Fruit fly (Drosophila melanogaster) whole organism: Measurements from ENCODE around the gene CG31827.
"Not testable (repeated sequence)": the region's sequence is repeated elsewhere in the genome, so short reads cannot be mapped to it uniquely, and the experiment has no call there.

Experiments
- CG8478 ChIP-seq: fragments of >200 bp; optimal IDR thresholded peaks from 2 replicates; lab custom pipeline; 2018; ENCODE audit warnings: inconsistent platforms
- Dll ChIP-seq: fragments of >200 bp; optimal IDR thresholded peaks from 2 replicates; lab custom pipeline; 2017

- not testable (repeated sequence) for TF ChIP-seq CG8478, Dll (lab: Kevin White, UChicago)
Observed at dm6 chr2L:15660741-15661140, 44.2 kb upstream of the CG31827 start, which contains the start of gene CG18477.
